Fruit fly (Drosophila melanogaster) whole organism, wandering third instar larva: ENCODE data around the gene CG1647.

Experiments
- Abd-B ChIP-seq: fragments of >200 bp; optimal IDR thresholded peaks from 2 replicates; lab custom pipeline; 2017; ENCODE audit warnings: missing biosample characterization, missing genetic modification characterization
- CG32264 ChIP-seq: fragments of 200-800 bp; sonication (Bioruptor generic); optimal IDR thresholded peaks from 2 replicates; lab custom pipeline; 2016; ENCODE audit warnings: missing biosample characterization, missing genetic modification characterization
- CG9705 ChIP-seq: fragments of 200-800 bp; sonication (Bioruptor generic); optimal IDR thresholded peaks from 2 replicates; lab custom pipeline; 2018; ENCODE audit warnings: missing biosample characterization, mild to moderate bottlenecking, missing genetic modification characterization
- CrebA ChIP-seq: fragments of 200-800 bp; sonication (Bioruptor generic); optimal IDR thresholded peaks from 2 replicates; lab custom pipeline; 2016; ENCODE audit warnings: missing biosample characterization, mild to moderate bottlenecking, missing genetic modification characterization, borderline replicate concordance
- Dif ChIP-seq: fragments of 200-275, 200-300 bp; sonication (Bioruptor generic); optimal IDR thresholded peaks from 2 replicates; lab custom pipeline; 2018; ENCODE audit warnings: missing biosample characterization, missing genetic modification characterization; ENCODE audit not compliant: partially characterized antibody
- HLH106 ChIP-seq: fragments of 200-800 bp; optimal IDR thresholded peaks from 3 replicates; lab custom pipeline; 2019; ENCODE audit warnings: missing biosample characterization, mild to moderate bottlenecking, missing genetic modification characterization, moderate library complexity
- Hnf4 ChIP-seq: fragments of 200-800 bp; sonication (Bioruptor generic); optimal IDR thresholded peaks from 2 replicates; lab custom pipeline; 2016; ENCODE audit warnings: missing biosample characterization, mild to moderate bottlenecking, missing genetic modification characterization
- Hr78 ChIP-seq: fragments of >200 bp; optimal IDR thresholded peaks from 2 replicates; lab custom pipeline; 2017; ENCODE audit warnings: missing biosample characterization, missing genetic modification characterization
- Hr83 ChIP-seq: fragments of 200-300 bp; sonication (Bioruptor generic); optimal IDR thresholded peaks from 2 replicates; lab custom pipeline; 2016; ENCODE audit warnings: missing biosample characterization, mild to moderate bottlenecking, missing genetic modification characterization, moderate library complexity; ENCODE audit not compliant: poor library complexity, severe bottlenecking
- Jra ChIP-seq: sonication (Bioruptor generic); optimal IDR thresholded peaks from 2 replicates; lab custom pipeline; 2016; ENCODE audit warnings: missing biosample characterization, missing genetic modification characterization
- Mio ChIP-seq: sonication (Bioruptor generic); optimal IDR thresholded peaks from 2 replicates; lab custom pipeline; 2016; ENCODE audit warnings: missing biosample characterization, missing genetic modification characterization
- OdsH ChIP-seq: fragments of 200-800 bp; sonication (Bioruptor generic); optimal IDR thresholded peaks from 2 replicates; lab custom pipeline; 2016; ENCODE audit warnings: missing biosample characterization, mild to moderate bottlenecking, missing genetic modification characterization
- Rel ChIP-seq, 2 experiments: fragments of 200-800 bp; sonication (Bioruptor generic) in 1 of 2; optimal IDR thresholded peaks; 2 replicates in 1 of 2; 3 replicates in 1 of 2; lab custom pipeline; 2016 to 2019; ENCODE audit warnings: mild to moderate bottlenecking in 2 of 2, missing biosample characterization in 2 of 2, missing genetic modification characterization in 2 of 2, moderate library complexity in 1 of 2
- Sp1 ChIP-seq: fragments of 200-800 bp; sonication (Bioruptor generic); optimal IDR thresholded peaks from 3 replicates; lab custom pipeline; 2019; ENCODE audit warnings: missing biosample characterization, mild to moderate bottlenecking, missing genetic modification characterization, moderate library complexity
- br ChIP-seq: fragments of 200-800 bp; sonication (Bioruptor generic); optimal IDR thresholded peaks from 2 replicates; lab custom pipeline; 2016; ENCODE audit warnings: missing biosample characterization, missing genetic modification characterization
- brk ChIP-seq: fragments of 200-800 bp; sonication (Bioruptor generic); optimal IDR thresholded peaks from 2 replicates; lab custom pipeline; 2016; ENCODE audit warnings: missing biosample characterization, mild to moderate bottlenecking, missing genetic modification characterization
- dmrt93B ChIP-seq: fragments of 200-800 bp; sonication (Bioruptor generic); optimal IDR thresholded peaks from 2 replicates; lab custom pipeline; 2018; ENCODE audit warnings: missing biosample characterization, mild to moderate bottlenecking, missing genetic modification characterization
- dsf ChIP-seq: sonication (Bioruptor generic); optimal IDR thresholded peaks from 2 replicates; lab custom pipeline; 2016; ENCODE audit warnings: missing biosample characterization, missing genetic modification characterization, borderline replicate concordance
- ey ChIP-seq: fragments of 200-800 bp; sonication (Bioruptor generic); optimal IDR thresholded peaks from 2 replicates; lab custom pipeline; 2016; ENCODE audit warnings: missing biosample characterization, missing genetic modification characterization
- foxo ChIP-seq, 2 experiments: fragments of 200-800 bp; sonication (Bioruptor generic); optimal IDR thresholded peaks; 2 replicates in 1 of 2; 3 replicates in 1 of 2; lab custom pipeline; 2016 to 2017; ENCODE audit warnings: missing biosample characterization in 2 of 2, missing genetic modification characterization in 2 of 2
- fru ChIP-seq: fragments of 200-800 bp; sonication (Bioruptor generic); optimal IDR thresholded peaks from 3 replicates; lab custom pipeline; 2016; ENCODE audit warnings: missing biosample characterization, mild to moderate bottlenecking, missing genetic modification characterization
- h ChIP-seq: fragments of 200-800 bp; sonication (Bioruptor generic); optimal IDR thresholded peaks from 3 replicates; lab custom pipeline; 2016; ENCODE audit warnings: missing biosample characterization, mild to moderate bottlenecking, missing genetic modification characterization
- jim ChIP-seq: fragments of 175-275, 200-325 bp; sonication (Bioruptor generic); optimal IDR thresholded peaks from 2 replicates; lab custom pipeline; 2016; ENCODE audit warnings: missing biosample characterization, mild to moderate bottlenecking, missing genetic modification characterization
- pan ChIP-seq: fragments of >200 bp; optimal IDR thresholded peaks from 2 replicates; lab custom pipeline; 2017
- psq ChIP-seq: fragments of 200-800 bp; sonication (Bioruptor generic); optimal IDR thresholded peaks from 3 replicates; lab custom pipeline; 2017; ENCODE audit warnings: missing biosample characterization, mild to moderate bottlenecking, missing genetic modification characterization, moderate library complexity
- rgr ChIP-seq: fragments of 200-800 bp; sonication (Bioruptor generic); optimal IDR thresholded peaks from 3 replicates; lab custom pipeline; 2016; ENCODE audit warnings: missing biosample characterization, mild to moderate bottlenecking, missing genetic modification characterization
- sv ChIP-seq: fragments of 200-800 bp; sonication (Bioruptor generic); optimal IDR thresholded peaks from 3 replicates; lab custom pipeline; 2016; ENCODE audit warnings: missing biosample characterization, missing genetic modification characterization
- tai ChIP-seq: sonication (Bioruptor generic); optimal IDR thresholded peaks from 2 replicates; lab custom pipeline; 2016; ENCODE audit warnings: missing biosample characterization, missing genetic modification characterization
- woc ChIP-seq: sonication (Bioruptor generic); optimal IDR thresholded peaks from 2 replicates; lab custom pipeline; 2016; ENCODE audit warnings: missing biosample characterization, mild to moderate bottlenecking, missing genetic modification characterization

The CG1647 gene

DNA sequence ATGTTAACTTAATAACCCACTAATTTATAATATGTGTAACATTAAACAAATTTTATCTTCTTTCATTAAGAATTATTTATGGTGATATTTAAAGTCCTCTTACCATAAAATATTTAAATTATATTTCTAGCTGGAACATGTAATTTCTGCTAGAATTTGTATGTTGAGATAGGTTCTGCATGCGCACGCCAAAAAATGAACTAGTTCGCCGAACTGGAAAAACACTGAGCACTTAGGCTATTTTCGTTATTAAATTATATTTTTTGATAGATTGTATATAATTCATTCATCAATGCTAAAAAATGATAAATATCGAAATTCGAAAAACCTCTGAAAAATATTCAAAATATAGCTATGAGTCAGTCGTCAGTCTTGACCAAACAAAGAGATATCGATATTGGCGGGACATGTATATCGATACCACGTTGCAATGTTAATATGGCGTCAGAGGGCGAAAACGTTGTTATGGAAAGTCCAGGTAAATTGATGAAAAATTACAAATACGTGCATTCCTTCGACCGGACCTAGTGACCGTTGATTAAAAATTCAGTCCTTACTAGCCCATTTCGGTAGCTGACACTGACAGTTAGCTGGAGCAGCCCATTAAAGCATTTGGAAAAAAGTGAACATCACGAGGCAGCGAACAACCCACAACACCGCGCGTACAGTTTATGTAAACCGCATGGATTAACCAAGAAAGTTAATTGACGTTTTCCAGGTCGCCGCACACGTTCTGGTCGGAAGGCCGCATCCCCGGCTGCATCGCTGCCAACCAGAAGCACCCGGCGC lies 8.2 kb upstream of the CG1647 start, which contains the start of gene Prp39 (continued):
- TF ChIP-seq ey (GFP tag; lab: Kevin White, UChicago) (no peak), rgr (peak; percentile 54), Hr78 (GFP tag; lab: Kevin White, UChicago) (no peak), Jra (GFP tag; lab: Kevin White, UChicago) (no peak), Abd-B (no peak), dmrt93B (GFP tag; lab: Kevin White, UChicago) (no peak), fru (no peak), woc (peak; percentile 44)

DNA sequence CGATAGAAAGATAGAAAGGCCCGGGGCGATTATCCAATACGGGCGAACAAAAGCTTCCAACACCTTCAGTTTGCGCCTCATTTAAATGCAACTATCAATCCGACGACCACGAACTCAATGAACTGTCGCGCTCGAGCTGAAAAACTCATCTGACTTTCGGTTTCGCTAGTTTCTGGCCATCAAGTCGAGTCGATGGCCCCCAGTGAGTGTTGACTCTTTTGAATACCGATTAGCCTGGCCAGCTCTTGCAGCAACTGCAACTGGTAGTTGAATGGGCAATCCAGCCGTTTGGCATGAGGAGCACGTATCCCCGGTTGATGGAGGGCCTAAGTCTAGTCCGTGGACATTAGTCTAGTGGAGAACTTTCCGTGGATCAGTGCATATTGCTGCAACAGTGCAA lies 7.2 kb downstream of the CG1647 start:
- TF ChIP-seq foxo (GFP tag; optimal IDR thresholded peaks at IDR 0.05; lab: Kevin White, UChicago) (no peak), h (no peak), ey (GFP tag; lab: Kevin White, UChicago) (no peak), Rel (GFP tag; optimal IDR thresholded peaks at IDR 0.05; lab: Kevin White, UChicago) (no peak), Rel (tag; optimal IDR thresholded peaks at IDR 0.05; lab: Kevin White, UChicago) (no peak), rgr (no peak), CG9705 (GFP tag; lab: Kevin White, UChicago) (no peak), Sp1 (no peak), Hr83 (GFP tag; lab: Kevin White, UChicago) (no peak), Jra (GFP tag; lab: Kevin White, UChicago) (no peak), dsf (GFP tag; lab: Kevin White, UChicago) (no peak)

DNA sequence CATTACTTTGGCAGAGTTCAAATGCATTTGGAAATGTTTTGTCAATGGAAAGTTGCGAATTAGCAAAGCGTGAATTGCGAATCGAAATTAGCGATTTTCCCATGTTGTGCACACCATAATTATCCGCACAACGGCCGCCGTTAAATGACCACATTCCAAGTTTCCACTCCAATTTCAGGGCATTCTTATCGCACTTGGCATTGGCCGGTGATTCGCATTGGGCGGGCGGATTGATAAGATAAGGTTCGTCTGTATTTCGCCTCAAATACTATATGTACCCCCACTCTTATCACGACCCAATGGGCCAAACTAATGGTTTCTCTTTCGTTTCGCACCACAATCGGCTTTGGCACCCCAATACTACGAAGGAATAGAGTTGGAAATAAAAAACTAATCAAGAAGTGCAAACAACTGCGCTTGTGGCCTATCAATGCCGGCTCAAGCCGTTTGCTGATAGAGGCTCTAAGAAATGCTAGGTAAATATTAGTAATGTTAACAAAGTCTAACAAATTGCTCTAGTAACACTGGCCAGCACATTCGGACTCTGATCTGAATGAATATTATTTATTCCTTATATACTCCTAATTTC lies 9.4 kb downstream of the CG1647 start:
- TF ChIP-seq CG9705 (GFP tag; lab: Kevin White, UChicago) (no peak), OdsH (GFP tag; lab: Kevin White, UChicago) (no peak), Hnf4 (no peak)

DNA sequence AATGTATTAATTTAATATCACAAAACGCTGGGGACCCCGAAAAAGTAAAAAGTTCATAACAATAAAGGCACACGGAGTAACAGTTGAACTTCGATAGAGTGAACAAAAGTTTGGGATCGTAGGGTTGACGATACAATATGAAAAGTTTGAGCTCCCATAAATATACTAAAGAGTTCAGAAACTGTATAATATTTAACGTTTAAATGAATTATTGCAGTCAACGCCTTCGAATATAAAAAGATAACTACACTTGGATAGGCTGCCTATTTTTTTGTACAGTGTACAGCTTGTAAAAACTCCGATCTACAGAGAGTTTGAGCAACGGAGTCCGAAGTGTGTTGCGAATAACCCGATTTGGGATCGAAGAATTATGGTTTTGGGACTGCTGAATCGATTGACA lies 10.7 kb downstream of the CG1647 start:
- TF ChIP-seq pan (lab: Kevin White, UChicago) (no peak), br (peak; percentile 44), OdsH (GFP tag; lab: Kevin White, UChicago) (peak; percentile 16), jim (GFP tag; lab: Kevin White, UChicago) (no peak), psq (GFP tag; lab: Kevin White, UChicago) (peak; percentile 7), woc (no peak), sv (GFP tag; lab: Kevin White, UChicago) (no peak), Hr78 (GFP tag; lab: Kevin White, UChicago) (no peak), dsf (GFP tag; lab: Kevin White, UChicago) (no peak), foxo (GFP tag; optimal IDR thresholded peaks at IDR 0.05; lab: Kevin White, UChicago) (no peak), Hr83 (GFP tag; lab: Kevin White, UChicago) (no peak), rgr (peak; percentile 2), CG32264 (GFP tag; lab: Kevin White, UChicago) (no peak), Rel (GFP tag; optimal IDR thresholded peaks at IDR 0.05; lab: Kevin White, UChicago) (no peak), Rel (tag; optimal IDR thresholded peaks at IDR 0.05; lab: Kevin White, UChicago) (peak; percentile 64), brk (GFP tag; lab: Kevin White, UChicago) (no peak), Dif (GFP tag; lab: Kevin White, UChicago) (no peak), ey (GFP tag; lab: Kevin White, UChicago) (peak; percentile 45), CrebA (GFP tag; lab: Kevin White, UChicago) (no peak), HLH106 (tag; lab: Kevin White, UChicago) (peak; percentile 60), tai (GFP tag; lab: Kevin White, UChicago) (no peak), CG9705 (GFP tag; lab: Kevin White, UChicago) (no peak), Mio (GFP tag; lab: Kevin White, UChicago) (no peak), fru (peak; percentile 49)
- TF ChIP-seq, all 38 proteins: peak for 8
